Fruit fly (Drosophila melanogaster) whole organism: ENCODE results near the gene CG10646.

Source experiments
- CG8478 ChIP-seq: fragments of >200 bp; optimal IDR thresholded peaks from 2 replicates; lab custom pipeline; 2018; ENCODE audit warnings: inconsistent platforms
- Dll ChIP-seq: fragments of >200 bp; optimal IDR thresholded peaks from 2 replicates; lab custom pipeline; 2017
- EcR ChIP-seq, 2 experiments: fragments of >200 bp; optimal IDR thresholded peaks; 2 replicates each; lab custom pipeline; 2017; ENCODE audit warnings: missing biosample characterization in 2 of 2, missing genetic modification characterization in 2 of 2, missing genetic modification reagents in 2 of 2
- pan ChIP-seq: fragments of >200 bp; optimal IDR thresholded peaks from 2 replicates; lab custom pipeline; 2017
- psq ChIP-seq: fragments of >200 bp; optimal IDR thresholded peaks from 2 replicates; lab custom pipeline; 2017

- TF ChIP-seq pan = no peak
- no peak for TF ChIP-seq EcR (GFP tag; optimal IDR thresholded peaks at IDR 0.05; lab: Kevin White, UChicago)
- no peak for TF ChIP-seq Dll (lab: Kevin White, UChicago)
- TF ChIP-seq psq = no peak
- TF ChIP-seq CG8478 = no peak
Measured at dm6 chr3L:12496428-12497344, 7.0 kb downstream of the CG10646 start, which contains the start of gene CG10657.
